Worm (Caenorhabditis elegans): ENCODE data around the gene scl-25.
"Not testable (repeated sequence)": the region's sequence is repeated elsewhere in the genome, so short reads cannot be mapped to it uniquely, and the experiment has no call there.

scl-25 gene

DNA sequence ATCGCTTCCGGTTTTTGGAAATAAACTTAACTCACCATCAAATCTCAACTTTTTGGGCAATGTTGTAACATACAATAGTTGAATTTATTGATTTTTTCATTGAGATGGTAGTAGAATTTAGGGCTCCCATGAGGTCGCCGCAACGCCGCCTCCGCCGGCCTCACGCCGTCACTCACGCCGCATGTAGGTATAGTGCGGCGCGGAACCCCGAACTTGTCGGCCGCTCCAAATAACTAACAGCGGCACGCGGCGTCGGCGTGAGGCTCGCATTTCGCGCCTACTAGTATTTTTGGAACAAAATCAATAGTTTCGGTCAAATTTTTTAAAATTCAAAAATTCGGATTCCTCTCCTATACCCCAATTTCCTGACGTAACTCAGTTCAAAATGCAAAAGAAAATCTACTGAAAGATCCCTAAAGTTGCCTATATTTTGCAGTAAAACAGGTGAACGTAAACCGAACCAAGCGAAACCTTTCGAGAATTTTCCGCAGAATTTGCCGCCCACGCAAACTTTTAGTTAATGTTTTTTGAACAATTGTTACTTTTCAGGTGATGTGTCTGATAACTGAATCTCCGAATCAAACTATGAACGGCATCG lies 26.0 kb downstream of the scl-25 start, which contains the start of gene Y61B8A.6:
Gene Y61B8A.6 (plus strand): TSS at position 548 of the 598 bp plus-strand sequence.
- no peak for TF ChIP-seq fos-1 (tag; optimal IDR thresholded peaks at IDR 0.05)

DNA sequence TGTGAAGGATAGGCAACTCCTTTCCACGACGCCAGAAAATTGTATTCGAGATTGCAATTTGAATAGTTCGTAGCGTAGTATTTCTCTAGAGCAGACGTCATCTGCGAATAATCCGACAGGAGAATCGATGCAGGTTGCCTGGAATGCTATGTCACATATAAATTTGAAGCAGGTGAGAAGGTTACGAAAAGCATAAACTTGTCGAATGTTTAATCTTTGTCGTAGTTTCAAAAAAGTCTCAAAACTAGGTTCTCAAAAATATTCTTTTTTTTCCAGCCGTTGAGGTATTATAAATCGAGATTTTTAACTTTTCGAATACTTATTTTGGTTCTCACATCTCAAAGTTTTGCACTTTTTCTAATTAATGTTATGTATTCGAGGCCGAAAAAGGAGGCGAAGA lies 29.5 kb downstream of the scl-25 start, which contains the start of gene srh-116:
Gene srh-116 (minus strand): TSS at position 101 of the 400 bp plus-strand sequence.
- TF ChIP-seq mab-5 (tag; optimal IDR thresholded peaks at IDR 0.05); sma-3 (GFP tag; optimal IDR thresholded peaks at IDR 0.05); sem-4 (tag; optimal IDR thresholded peaks at IDR 0.05): not testable (repeated sequence)

DNA sequence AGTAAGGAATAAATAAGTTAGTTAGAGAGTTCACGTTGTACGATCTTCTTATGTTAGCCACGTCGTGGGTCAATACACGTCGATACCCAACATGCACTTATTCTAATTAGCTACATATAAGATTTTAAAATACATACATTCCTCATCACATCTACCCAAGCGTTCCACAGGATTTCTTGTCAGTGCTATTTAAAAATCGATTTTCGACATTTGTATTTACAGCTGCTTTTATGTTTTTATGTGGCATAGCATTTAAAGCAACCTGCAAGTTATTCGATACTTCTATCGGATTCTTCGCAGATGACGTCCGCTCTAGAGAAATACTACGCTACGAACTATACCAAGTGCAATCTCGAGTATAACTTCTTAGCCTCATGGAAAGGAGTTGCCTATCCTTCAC lies 30.0 kb downstream of the scl-25 start, which contains the start of gene srh-115:
Gene srh-115 (plus strand): TSS at position 301 of the 400 bp plus-strand sequence.
- TF ChIP-seq ztf-1 (GFP tag; conservative IDR thresholded peaks at IDR 0.05), result no peak
- no peak for TF ChIP-seq sem-4 (tag; optimal IDR thresholded peaks at IDR 0.05)
- no peak for TF ChIP-seq Y55F3AM.14 (GFP tag; optimal IDR thresholded peaks at IDR 0.05)
- no peak for TF ChIP-seq ceh-16 (tag; optimal IDR thresholded peaks at IDR 0.05)
- no peak for TF ChIP-seq ztf-4 (tag; optimal IDR thresholded peaks at IDR 0.05)
- no peak for TF ChIP-seq aly-2 (tag; optimal IDR thresholded peaks at IDR 0.05)
- TF ChIP-seq mab-5 (tag; optimal IDR thresholded peaks at IDR 0.05), result no peak
- TF ChIP-seq egl-27 (tag; optimal IDR thresholded peaks at IDR 0.05), result no peak
- TF ChIP-seq unc-55 (GFP tag; optimal IDR thresholded peaks at IDR 0.05), result no peak
- TF ChIP-seq mdl-1 (tag; optimal IDR thresholded peaks at IDR 0.05), result no peak
- TF ChIP-seq nhr-11 (tag; optimal IDR thresholded peaks at IDR 0.05), result no peak
- TF ChIP-seq ztf-11 (tag; optimal IDR thresholded peaks at IDR 0.05), result no peak
- TF ChIP-seq ZK546.5 (tag; optimal IDR thresholded peaks at IDR 0.05), result no peak
- no peak for TF ChIP-seq dmd-4 (tag; optimal IDR thresholded peaks at IDR 0.05)
- TF ChIP-seq unc-62 (GFP tag; optimal IDR thresholded peaks at IDR 0.05), result no peak
- no peak for TF ChIP-seq alr-1 (tag; optimal IDR thresholded peaks at IDR 0.05)
- no peak for TF ChIP-seq nhr-6 (tag; optimal IDR thresholded peaks at IDR 0.05)

DNA sequence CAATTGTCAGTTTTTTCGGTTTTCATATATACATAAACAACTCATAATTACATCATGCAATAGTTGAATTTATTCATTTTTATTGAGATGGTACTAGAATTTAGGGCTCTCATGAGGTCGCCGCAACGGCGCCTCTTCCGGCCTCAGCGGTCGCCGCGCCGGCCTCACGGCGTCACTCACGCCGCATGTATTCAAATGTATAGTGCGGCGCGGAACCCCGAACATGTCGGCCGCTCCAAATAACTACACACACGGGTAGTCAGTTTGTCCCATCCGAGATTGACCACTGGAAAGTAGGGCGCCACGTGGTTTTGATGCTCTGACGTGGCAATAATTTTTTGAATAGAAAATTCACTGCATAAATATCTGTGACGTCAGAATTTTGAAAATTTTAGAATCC lies 32.1 kb downstream of the scl-25 start:
- no peak for TF ChIP-seq elt-3 (tag; optimal IDR thresholded peaks at IDR 0.05)
- no peak for TF ChIP-seq nhr-6 (tag; optimal IDR thresholded peaks at IDR 0.05)
- no peak for TF ChIP-seq nhr-77 (tag; optimal IDR thresholded peaks at IDR 0.05)
- no peak for TF ChIP-seq ztf-1 (GFP tag; conservative IDR thresholded peaks at IDR 0.05)
- TF ChIP-seq lin-13 (GFP tag; optimal IDR thresholded peaks at IDR 0.05), result no peak
- no peak for TF ChIP-seq fos-1 (tag; optimal IDR thresholded peaks at IDR 0.05)
- TF ChIP-seq zag-1 (tag; optimal IDR thresholded peaks at IDR 0.05), result no peak
- TF ChIP-seq unc-62 (GFP tag; optimal IDR thresholded peaks at IDR 0.05), result no peak
- no peak for TF ChIP-seq ama-1 (optimal IDR thresholded peaks at IDR 0.05)
- no peak for TF ChIP-seq mbf-1 (tag; optimal IDR thresholded peaks at IDR 0.05)
- no peak for TF ChIP-seq nhr-23 (tag; optimal IDR thresholded peaks at IDR 0.05)
- no peak for TF ChIP-seq ztf-11 (tag; optimal IDR thresholded peaks at IDR 0.05)
- no peak for TF ChIP-seq peb-1 (tag; optimal IDR thresholded peaks at IDR 0.05)
- no peak for TF ChIP-seq nhr-11 (tag; optimal IDR thresholded peaks at IDR 0.05)

DNA sequence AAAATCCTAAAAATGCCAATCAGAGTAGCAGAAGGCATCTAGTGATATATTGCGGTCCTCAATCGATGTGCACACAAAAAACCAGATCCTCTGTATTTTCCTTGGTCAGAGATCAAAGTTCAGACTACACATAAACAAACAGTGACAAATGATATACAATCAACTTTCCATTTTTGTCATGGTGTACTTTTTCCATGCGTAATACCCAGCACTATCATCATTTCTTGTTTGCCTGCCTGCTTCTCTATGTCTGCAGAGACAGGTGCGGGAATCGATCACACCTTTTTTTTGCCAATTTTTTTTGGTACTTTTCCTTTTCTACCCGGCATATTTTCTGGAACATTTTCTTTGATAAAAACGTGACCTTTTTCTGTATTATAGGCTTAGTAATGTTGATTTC lies 32.8 kb downstream of the scl-25 start:
- peak; percentile 23 for TF ChIP-seq sma-9 (GFP tag; optimal IDR thresholded peaks at IDR 0.05)
- TF ChIP-seq sma-9 (tag; optimal IDR thresholded peaks at IDR 0.05), result no peak
- no peak for TF ChIP-seq nhr-11 (tag; optimal IDR thresholded peaks at IDR 0.05)
- no peak for TF ChIP-seq ama-1 (optimal IDR thresholded peaks at IDR 0.05)
- TF ChIP-seq aly-2 (tag; optimal IDR thresholded peaks at IDR 0.05), result no peak
- peak; percentile 72 for TF ChIP-seq fos-1 (tag; optimal IDR thresholded peaks at IDR 0.05)

DNA sequence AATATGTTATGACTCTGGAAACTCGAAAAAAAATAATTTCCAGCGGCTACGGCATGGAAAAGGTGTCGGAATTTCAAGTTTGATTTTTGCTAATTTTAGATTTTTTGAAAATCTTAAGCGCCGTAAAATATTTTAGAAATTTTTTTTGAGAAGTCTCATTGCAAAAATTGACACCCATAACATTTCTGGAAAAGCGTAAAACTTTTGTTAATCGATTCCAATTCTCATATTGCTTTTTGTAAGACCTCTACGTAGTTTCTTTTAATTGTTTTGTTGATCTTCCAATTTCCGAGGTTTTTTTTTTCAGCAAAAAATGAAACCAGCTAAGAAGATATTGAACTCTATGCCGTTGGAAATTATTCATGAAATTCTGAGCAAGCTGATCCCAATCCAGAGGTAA lies 33.4 kb downstream of the scl-25 start, which contains the start of gene fbxa-85:
Gene fbxa-85 (plus strand): TSS at position 301 of the 400 bp plus-strand sequence.
- no peak for TF ChIP-seq ztf-1 (GFP tag; conservative IDR thresholded peaks at IDR 0.05)
- no peak for TF ChIP-seq elt-3 (tag; optimal IDR thresholded peaks at IDR 0.05)
- no peak for TF ChIP-seq sem-4 (tag; optimal IDR thresholded peaks at IDR 0.05)
- TF ChIP-seq ztf-11 (tag; optimal IDR thresholded peaks at IDR 0.05), result no peak
- TF ChIP-seq unc-39 (tag; optimal IDR thresholded peaks at IDR 0.05), result no peak
- no peak for TF ChIP-seq nhr-11 (tag; optimal IDR thresholded peaks at IDR 0.05)
- no peak for TF ChIP-seq egl-27 (tag; optimal IDR thresholded peaks at IDR 0.05)
- TF ChIP-seq elt-1 (tag; optimal IDR thresholded peaks at IDR 0.05), result no peak
- TF ChIP-seq nhr-12 (tag; optimal IDR thresholded peaks at IDR 0.05), result no peak
- no peak for TF ChIP-seq crh-2 (tag; optimal IDR thresholded peaks at IDR 0.05)
- no peak for TF ChIP-seq unc-55 (GFP tag; optimal IDR thresholded peaks at IDR 0.05)
- TF ChIP-seq alr-1 (tag; optimal IDR thresholded peaks at IDR 0.05), result no peak
- no peak for TF ChIP-seq ztf-4 (tag; optimal IDR thresholded peaks at IDR 0.05)
- no peak for TF ChIP-seq lin-39 (tag; optimal IDR thresholded peaks at IDR 0.05)
- no peak for TF ChIP-seq nhr-10 (tag; optimal IDR thresholded peaks at IDR 0.05)
- no peak for TF ChIP-seq aly-2 (tag; optimal IDR thresholded peaks at IDR 0.05)
- no peak for TF ChIP-seq nhr-77 (tag; optimal IDR thresholded peaks at IDR 0.05)
